Worm (Caenorhabditis elegans) whole organism, L1 larva: ENCODE data around the gene acr-2.

ENCODE experiments used
- C04F5.9 ChIP-seq: sonication (generic microtip); optimal IDR thresholded peaks from 2 replicates; lab custom pipeline; 2016; ENCODE audit warnings: missing genetic modification characterization, missing compliant biosample characterization
- C16A3.4 ChIP-seq: fragments of 150-350 bp; optimal IDR thresholded peaks from 2 replicates; lab custom pipeline; 2014; ENCODE audit warnings: missing biosample characterization, missing genetic modification characterization
- C34B4.2 ChIP-seq: sonication (generic microtip); optimal IDR thresholded peaks from 2 replicates; lab custom pipeline; 2017; ENCODE audit warnings: mild to moderate bottlenecking, missing genetic modification characterization, missing compliant biosample characterization
- F16B12.6 ChIP-seq: fragments of 150-350 bp; optimal IDR thresholded peaks from 2 replicates; lab custom pipeline; 2014; ENCODE audit warnings: missing biosample characterization, missing genetic modification characterization
- Y116A8C.19 ChIP-seq: sonication (generic microtip); optimal IDR thresholded peaks from 2 replicates; lab custom pipeline; 2016; ENCODE audit warnings: missing compliant biosample characterization, missing genetic modification characterization, borderline replicate concordance
- aha-1 ChIP-seq: fragments of 150-350 bp; optimal IDR thresholded peaks from 2 replicates; lab custom pipeline; 2014; ENCODE audit warnings: missing biosample characterization, missing genetic modification characterization
- alr-1 ChIP-seq: fragments of 200-800 bp; sonication (Bioruptor generic); optimal IDR thresholded peaks from 2 replicates; lab custom pipeline; 2018; ENCODE audit warnings: borderline replicate concordance, mild to moderate bottlenecking, missing genetic modification characterization, missing compliant biosample characterization
- aly-2 ChIP-seq: fragments of 150-350 bp; optimal IDR thresholded peaks from 2 replicates; lab custom pipeline; 2014; ENCODE audit warnings: missing biosample characterization, missing genetic modification characterization
- ama-1 ChIP-seq: fragments of 150-350 bp; optimal IDR thresholded peaks from 2 replicates; lab custom pipeline; 2014
- blmp-1 ChIP-seq: fragments of 150-350 bp; optimal IDR thresholded peaks from 2 replicates; lab custom pipeline; 2014; ENCODE audit warnings: missing biosample characterization, missing genetic modification characterization
- ceh-63 ChIP-seq: fragments of 200-800 bp; sonication (Bioruptor generic); optimal IDR thresholded peaks from 2 replicates; lab custom pipeline; 2018; ENCODE audit warnings: mild to moderate bottlenecking, missing genetic modification characterization, missing compliant biosample characterization
- ceh-88 ChIP-seq: fragments of 200-800 bp; sonication (Bioruptor generic); IDR thresholded peaks from 2 replicates; pipeline ENCODE4 v1.3.6; 2022; ENCODE audit warnings: missing genetic modification characterization, missing compliant biosample characterization
- ceh-90 ChIP-seq: sonication (generic microtip); optimal IDR thresholded peaks from 2 replicates; lab custom pipeline; 2016; ENCODE audit warnings: missing genetic modification characterization, missing compliant biosample characterization
- ces-1 ChIP-seq: fragments of 150-350 bp; optimal IDR thresholded peaks from 2 replicates; lab custom pipeline; 2014; ENCODE audit warnings: missing biosample characterization, missing genetic modification reagents, missing genetic modification characterization
- dsc-1 ChIP-seq: sonication (generic microtip); optimal IDR thresholded peaks from 2 replicates; lab custom pipeline; 2016; ENCODE audit warnings: mild to moderate bottlenecking, missing genetic modification characterization, missing compliant biosample characterization
- efl-1 ChIP-seq, 4 experiments: fragments of 150-350 bp; optimal IDR thresholded peaks in 3 of 4; peaks in 1 of 4; 1 replicate in 1 of 4; 2 replicates in 3 of 4; lab custom pipeline; 2014; ENCODE audit warnings: missing biosample characterization in 2 of 4, missing genetic modification characterization in 2 of 4, missing genetic modification reagents in 2 of 4
- efl-3 ChIP-seq: fragments of 200-800 bp; sonication (Bioruptor generic); optimal IDR thresholded peaks from 2 replicates; lab custom pipeline; 2018; ENCODE audit warnings: mild to moderate bottlenecking, missing genetic modification characterization, missing compliant biosample characterization
- egl-27 ChIP-seq, 2 experiments: fragments of 150-350 bp in 1 of 2; sonication (generic microtip); optimal IDR thresholded peaks; 3 replicates each; lab custom pipeline; 2017 to 2018; ENCODE audit warnings: missing biosample characterization in 2 of 2, missing genetic modification characterization in 2 of 2, missing genetic modification reagents in 2 of 2
- ets-5 ChIP-seq: fragments of 200-800 bp; sonication (Bioruptor generic); IDR thresholded peaks from 2 replicates; pipeline ENCODE4 v1.3.6; 2022; ENCODE audit warnings: missing genetic modification characterization, missing compliant biosample characterization
- fkh-10 ChIP-seq: sonication (generic microtip); optimal IDR thresholded peaks from 2 replicates; lab custom pipeline; 2017; ENCODE audit warnings: missing biosample characterization, missing genetic modification reagents, missing genetic modification characterization
- fkh-4 ChIP-seq: sonication (generic microtip); optimal IDR thresholded peaks from 2 replicates; lab custom pipeline; 2016; ENCODE audit warnings: missing compliant biosample characterization, missing genetic modification characterization, borderline replicate concordance
- fos-1 ChIP-seq: fragments of 150-350 bp; optimal IDR thresholded peaks from 2 replicates; lab custom pipeline; 2014; ENCODE audit warnings: missing biosample characterization, missing genetic modification characterization
- hlh-4 ChIP-seq: sonication (generic microtip); optimal IDR thresholded peaks from 2 replicates; lab custom pipeline; 2016; ENCODE audit warnings: mild to moderate bottlenecking, missing genetic modification characterization, missing compliant biosample characterization
- hpl-2 ChIP-seq: fragments of 150-350 bp; optimal IDR thresholded peaks from 2 replicates; lab custom pipeline; 2014; ENCODE audit warnings: missing biosample characterization, missing genetic modification reagents, missing genetic modification characterization
- isw-1 ChIP-seq: fragments of 200-800 bp; sonication (Bioruptor generic); IDR thresholded peaks from 2 replicates; pipeline ENCODE4 v1.3.6; 2022; ENCODE audit warnings: missing genetic modification characterization, missing compliant biosample characterization
- lin-13 ChIP-seq: fragments of 150-350 bp; optimal IDR thresholded peaks from 2 replicates; lab custom pipeline; 2014; ENCODE audit warnings: missing biosample characterization, missing genetic modification reagents, missing genetic modification characterization
- lin-35 ChIP-seq, 2 experiments: fragments of 150-350 bp; optimal IDR thresholded peaks; 2 replicates each; lab custom pipeline; 2014; ENCODE audit warnings: missing biosample characterization in 2 of 2, missing genetic modification characterization in 2 of 2, missing genetic modification reagents in 2 of 2
- lin-39 ChIP-seq: fragments of 150-350 bp; optimal IDR thresholded peaks from 2 replicates; lab custom pipeline; 2014; ENCODE audit warnings: missing biosample characterization, missing genetic modification reagents, missing genetic modification characterization
- lir-3 ChIP-seq: sonication (generic microtip); optimal IDR thresholded peaks from 2 replicates; lab custom pipeline; 2016; ENCODE audit warnings: mild to moderate bottlenecking, missing genetic modification characterization, moderate library complexity, missing compliant biosample characterization; ENCODE audit not compliant: poor library complexity
- mdl-1 ChIP-seq, 2 experiments: fragments of 150-350 bp; optimal IDR thresholded peaks; 2 replicates each; lab custom pipeline; 2014 to 2017; ENCODE audit warnings: missing biosample characterization in 2 of 2, missing genetic modification characterization in 2 of 2, inconsistent platforms in 1 of 2
- nhr-11 ChIP-seq: fragments of 150-350 bp; optimal IDR thresholded peaks from 2 replicates; lab custom pipeline; 2014; ENCODE audit warnings: missing biosample characterization, missing genetic modification characterization
- nhr-12 ChIP-seq: sonication (generic microtip); optimal IDR thresholded peaks from 2 replicates; lab custom pipeline; 2017; ENCODE audit warnings: missing biosample characterization, missing genetic modification characterization
- nhr-19 ChIP-seq: fragments of 200-800 bp; sonication (Bioruptor generic); conservative IDR thresholded peaks from 2 replicates; pipeline ENCODE4 v1.3.6; 2022; ENCODE audit warnings: missing genetic modification characterization, missing compliant biosample characterization
- nhr-20 ChIP-seq: sonication (generic microtip); optimal IDR thresholded peaks from 2 replicates; lab custom pipeline; 2016; ENCODE audit warnings: mild to moderate bottlenecking, missing genetic modification characterization, missing compliant biosample characterization
- nhr-237 ChIP-seq: fragments of 150-350 bp; optimal IDR thresholded peaks from 2 replicates; lab custom pipeline; 2014; ENCODE audit warnings: missing biosample characterization, missing genetic modification characterization
- nhr-28 ChIP-seq: fragments of 150-350 bp; optimal IDR thresholded peaks from 2 replicates; lab custom pipeline; 2014; ENCODE audit warnings: missing biosample characterization, missing genetic modification characterization
- nhr-71 ChIP-seq: sonication (generic microtip); optimal IDR thresholded peaks from 2 replicates; lab custom pipeline; 2016; ENCODE audit warnings: mild to moderate bottlenecking, missing genetic modification characterization, moderate library complexity, missing compliant biosample characterization
- nhr-76 ChIP-seq: sonication (generic microtip); optimal IDR thresholded peaks from 2 replicates; lab custom pipeline; 2017; ENCODE audit warnings: missing biosample characterization, missing genetic modification characterization
- nhr-77 ChIP-seq: fragments of 150-350 bp; optimal IDR thresholded peaks from 2 replicates; lab custom pipeline; 2014; ENCODE audit warnings: missing biosample characterization, missing genetic modification characterization
- nhr-84 ChIP-seq: sonication (generic microtip); optimal IDR thresholded peaks from 2 replicates; lab custom pipeline; 2017; ENCODE audit warnings: missing biosample characterization, missing genetic modification characterization
- nhr-90 ChIP-seq: sonication (generic microtip); optimal IDR thresholded peaks from 2 replicates; lab custom pipeline; 2016; ENCODE audit warnings: mild to moderate bottlenecking, missing genetic modification characterization, missing compliant biosample characterization; ENCODE audit not compliant: poor library complexity
- pax-3 ChIP-seq: fragments of 200-800 bp; sonication (Bioruptor generic); optimal IDR thresholded peaks from 2 replicates; lab custom pipeline; 2018; ENCODE audit warnings: mild to moderate bottlenecking, missing genetic modification characterization, moderate library complexity, missing compliant biosample characterization
- pqm-1 ChIP-seq: sonication (generic microtip); optimal IDR thresholded peaks from 3 replicates; lab custom pipeline; 2017; ENCODE audit warnings: missing biosample characterization, missing genetic modification characterization
- rnt-1 ChIP-seq: sonication (generic microtip); optimal IDR thresholded peaks from 2 replicates; lab custom pipeline; 2016; ENCODE audit warnings: mild to moderate bottlenecking, missing genetic modification characterization, moderate library complexity, missing compliant biosample characterization
- skn-1 ChIP-seq: fragments of 150-350 bp; optimal IDR thresholded peaks from 2 replicates; lab custom pipeline; 2014; ENCODE audit warnings: missing biosample characterization, missing genetic modification characterization
- snpc-4 ChIP-seq: fragments of 150-350 bp; optimal IDR thresholded peaks from 2 replicates; lab custom pipeline; 2014; ENCODE audit warnings: missing biosample characterization, missing genetic modification characterization
- sox-4 ChIP-seq: sonication (generic microtip); optimal IDR thresholded peaks from 2 replicates; lab custom pipeline; 2016; ENCODE audit warnings: missing genetic modification characterization, missing compliant biosample characterization
- sptf-1 ChIP-seq: fragments of 150-350 bp; optimal IDR thresholded peaks from 2 replicates; lab custom pipeline; 2014; ENCODE audit warnings: missing biosample characterization, missing genetic modification characterization
- sup-37 ChIP-seq: fragments of 200-800 bp; sonication (Bioruptor generic); optimal IDR thresholded peaks from 2 replicates; lab custom pipeline; 2018; ENCODE audit warnings: mild to moderate bottlenecking, missing genetic modification characterization, missing compliant biosample characterization
- unc-130 ChIP-seq: fragments of 150-350 bp; optimal IDR thresholded peaks from 2 replicates; lab custom pipeline; 2017; ENCODE audit warnings: missing biosample characterization, missing genetic modification characterization, inconsistent platforms
- unc-30 ChIP-seq: sonication (generic microtip); optimal IDR thresholded peaks from 2 replicates; lab custom pipeline; 2017; ENCODE audit warnings: missing biosample characterization, missing genetic modification characterization
- unc-86 ChIP-seq: sonication (generic microtip); optimal IDR thresholded peaks from 2 replicates; lab custom pipeline; 2016; ENCODE audit warnings: missing genetic modification characterization, missing compliant biosample characterization
- zag-1 ChIP-seq: fragments of 150-350 bp; optimal IDR thresholded peaks from 2 replicates; lab custom pipeline; 2014; ENCODE audit warnings: missing biosample characterization, missing genetic modification characterization
- zip-4 ChIP-seq: fragments of 200-800 bp; sonication (Bioruptor generic); optimal IDR thresholded peaks from 2 replicates; lab custom pipeline; 2018; ENCODE audit warnings: mild to moderate bottlenecking, missing genetic modification characterization, moderate library complexity, missing compliant biosample characterization

The acr-2 gene

DNA sequence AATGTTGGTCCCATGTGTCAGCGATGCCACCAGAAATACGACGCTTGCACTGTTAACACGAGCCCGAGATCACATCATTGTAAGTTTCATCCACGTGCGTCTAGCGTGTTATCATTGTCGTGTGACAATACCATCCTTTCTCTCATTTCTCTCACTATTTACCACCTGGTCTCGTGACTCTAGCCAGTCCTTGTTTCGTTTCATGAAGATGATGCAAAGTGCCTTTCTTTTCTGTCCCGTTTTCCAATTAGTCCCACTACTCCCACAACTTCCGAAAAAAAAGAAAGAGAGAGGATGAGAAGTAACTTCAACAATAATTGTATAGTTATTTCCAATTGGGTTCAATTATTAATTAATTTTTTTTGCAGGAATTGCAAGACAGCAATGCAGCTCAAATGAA lies 40.5 kb downstream of the acr-2 start (continued):
- peak; percentile 73 for TF ChIP-seq lir-3 (tag; lab: Kevin White, UChicago)
- no peak for TF ChIP-seq zip-4 (GFP tag; lab: Kevin White, UChicago)
- TF ChIP-seq lin-13 (GFP tag; lab: Kevin White, UChicago): peak; percentile 46
- peak; percentile 31 for TF ChIP-seq sup-37 (GFP tag; lab: Kevin White, UChicago)
- TF ChIP-seq ceh-63 (GFP tag; lab: Kevin White, UChicago): no peak
- TF ChIP-seq fkh-4 (tag; lab: Kevin White, UChicago): no peak
- TF ChIP-seq nhr-11: peak; percentile 60
- TF ChIP-seq alr-1 (tag; lab: Kevin White, UChicago): no peak
- TF ChIP-seq C34B4.2 (tag; lab: Kevin White, UChicago): no peak
- TF ChIP-seq skn-1 (tag; lab: Kevin White, UChicago): peak; percentile 72
- TF ChIP-seq nhr-77 (tag; lab: Kevin White, UChicago): peak; percentile 24
- no peak for TF ChIP-seq ceh-90 (tag; lab: Kevin White, UChicago)
- TF ChIP-seq dsc-1: peak; percentile 13
- no peak for TF ChIP-seq F16B12.6 (tag; lab: Kevin White, UChicago)
- TF ChIP-seq aly-2 (tag; lab: Kevin White, UChicago): peak; percentile 12
- TF ChIP-seq nhr-90: peak; percentile 81
- no peak for TF ChIP-seq zag-1 (tag; lab: Kevin White, UChicago)
- peak; percentile 85 for TF ChIP-seq blmp-1
- peak; percentile 89 for TF ChIP-seq nhr-20 (tag; lab: Kevin White, UChicago)
- peak; percentile 48 for TF ChIP-seq sox-4
- no peak for TF ChIP-seq hpl-2
- peak; percentile 38 to 42 for TF ChIP-seq efl-1 (optimal IDR thresholded peaks at IDR 0.05; lab: Kevin White, UChicago)
- peak; percentile 14 to 95 for TF ChIP-seq efl-1 (GFP tag; optimal IDR thresholded peaks at IDR 0.05 in 1 of 2; lab: Kevin White, UChicago)
- no peak for TF ChIP-seq hlh-4
- TF ChIP-seq Y116A8C.19 (tag; lab: Kevin White, UChicago): no peak
- TF ChIP-seq pax-3 (tag; lab: Kevin White, UChicago): no peak
- TF ChIP-seq C04F5.9 (tag; lab: Kevin White, UChicago): peak; percentile 48
- peak; percentile 34 for TF ChIP-seq C16A3.4 (tag; lab: Kevin White, UChicago)
- TF ChIP-seq lin-39: peak; percentile 88
- peak; percentile 66; the same call in 1 of the 2 replicates for TF ChIP-seq ceh-88
- TF ChIP-seq ces-1 (GFP tag; lab: Kevin White, UChicago): no peak
- TF ChIP-seq sptf-1 (tag; lab: Kevin White, UChicago): no peak
- no peak for TF ChIP-seq nhr-28 (tag; lab: Kevin White, UChicago)
- TF ChIP-seq aha-1 (tag; lab: Kevin White, UChicago): peak; percentile 23
- no peak for TF ChIP-seq isw-1 (GFP tag; lab: Robert Waterston, UW)
- peak; percentile 44 for TF ChIP-seq fos-1 (tag; lab: Kevin White, UChicago)
- peak; percentile 89 for TF ChIP-seq nhr-19 (GFP tag; lab: Robert Waterston, UW)
- no peak for TF ChIP-seq unc-30 (tag; lab: Kevin White, UChicago)
- TF ChIP-seq rnt-1: peak; percentile 92
- peak; percentile 97 for TF ChIP-seq ama-1 (lab: Kevin White, UChicago)
- no peak for TF ChIP-seq nhr-76 (tag; lab: Kevin White, UChicago)
- no peak for TF ChIP-seq unc-86 (tag; lab: Kevin White, UChicago)
- TF ChIP-seq pqm-1 (tag; lab: Kevin White, UChicago): no peak
- no peak for TF ChIP-seq nhr-12 (tag; lab: Kevin White, UChicago)
- peak; percentile 97 for TF ChIP-seq nhr-71 (tag; lab: Kevin White, UChicago)
- TF ChIP-seq unc-130 (tag; lab: Kevin White, UChicago): peak; percentile 85
- TF ChIP-seq snpc-4 (tag; lab: Kevin White, UChicago): no peak
- peak; percentile 46 to 86 for TF ChIP-seq lin-35 (GFP tag; optimal IDR thresholded peaks at IDR 0.05; lab: Kevin White, UChicago)
- TF ChIP-seq efl-3: no peak
- TF ChIP-seq fkh-10 (GFP tag; lab: Kevin White, UChicago): no peak
- TF ChIP-seq egl-27 (tag; optimal IDR thresholded peaks at IDR 0.05; lab: Kevin White, UChicago): peak in 1 of 2 experiments; percentile 57
- no peak for TF ChIP-seq nhr-237
- TF ChIP-seq nhr-84 (tag; lab: Kevin White, UChicago): no peak
- no peak for TF ChIP-seq ets-5 (GFP tag; lab: Robert Waterston, UW)
- peak in 1 of 2 experiments; percentile 97 for TF ChIP-seq mdl-1 (tag; optimal IDR thresholded peaks at IDR 0.05; lab: Kevin White, UChicago)
